Worm (Caenorhabditis elegans) whole organism, midembryonic: ENCODE data around the gene C07D10.6.

Experiments
- med-1 ChIP-seq: sonication (generic microtip); optimal IDR thresholded peaks from 2 replicates; lab custom pipeline; 2017; ENCODE audit warnings: missing genetic modification characterization, mild to moderate bottlenecking, missing compliant biosample characterization, antibody characterized with exemption, missing genetic modification reagents; ENCODE audit not compliant: insufficient read depth
- ref-1 ChIP-seq: fragments of 200-800 bp; sonication (Bioruptor generic); conservative IDR thresholded peaks from 2 replicates; pipeline ENCODE4 v1.3.6; 2022; ENCODE audit warnings: missing genetic modification reagents, missing genetic modification characterization, missing compliant biosample characterization

DNA sequence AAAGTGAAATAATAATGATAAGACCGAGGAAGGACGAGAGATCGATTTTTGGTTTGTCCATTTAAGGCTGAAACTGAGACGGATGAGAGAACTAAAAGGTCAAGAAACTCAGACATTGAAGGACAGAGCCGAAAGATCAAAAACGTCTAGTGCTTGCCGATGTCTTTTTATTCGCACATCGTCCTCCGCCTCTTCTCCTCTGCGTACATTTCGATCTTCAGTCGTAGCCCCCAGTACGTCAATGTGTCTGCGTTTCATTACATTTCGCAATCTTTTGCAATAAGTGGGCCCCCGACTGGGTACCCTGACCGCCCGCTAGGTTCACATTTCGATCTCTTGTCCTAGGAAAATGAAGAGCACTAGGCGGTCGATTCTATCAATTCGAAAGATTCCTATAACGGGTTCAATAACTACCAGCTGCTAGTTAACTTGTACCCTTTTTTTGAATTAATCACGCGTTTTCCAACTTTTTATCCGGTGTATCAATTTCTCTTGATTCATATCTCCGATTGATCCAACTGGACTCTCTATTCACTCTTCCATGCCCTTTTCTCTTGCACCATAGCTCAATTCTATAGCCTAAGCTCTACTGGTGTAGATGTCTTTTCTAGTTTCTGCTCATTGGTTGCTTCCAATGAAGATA, 13.1 kb downstream of the C07D10.6 start:
- TF ChIP-seq ref-1 (GFP tag; lab: Robert Waterston, UW) (no peak), med-1 (GFP tag; lab: Kevin White, UChicago) (no peak)
